Fruit fly (Drosophila melanogaster) whole organism, embryonic: ENCODE data around the gene CG13699.

ENCODE experiments used
- CG1602 ChIP-seq: fragments of 200-800 bp; sonication (Bioruptor generic); optimal IDR thresholded peaks from 3 replicates; lab custom pipeline; 2016; ENCODE audit warnings: missing biosample characterization, missing genetic modification characterization
- CG1603 ChIP-seq: fragments of 200-800 bp; sonication (Bioruptor generic); optimal IDR thresholded peaks from 2 replicates; lab custom pipeline; 2019; ENCODE audit warnings: missing biosample characterization, mild to moderate bottlenecking, missing genetic modification characterization, moderate library complexity
- CG16779 ChIP-seq: fragments of 200-800 bp; sonication (Bioruptor generic); IDR thresholded peaks from 2 replicates; pipeline ENCODE4 v1.3.6; 2022; ENCODE audit warnings: missing biosample characterization, missing genetic modification characterization
- CG1832 ChIP-seq: fragments of 200-800 bp; sonication (Bioruptor generic); optimal IDR thresholded peaks from 2 replicates; lab custom pipeline; 2017; ENCODE audit warnings: missing biosample characterization, mild to moderate bottlenecking, missing genetic modification characterization, inconsistent platforms
- CG18764 ChIP-seq: fragments of 200-800 bp; sonication (Bioruptor generic); optimal IDR thresholded peaks from 3 replicates; lab custom pipeline; 2016; ENCODE audit warnings: missing biosample characterization, missing genetic modification characterization
- CG2129 ChIP-seq: fragments of 200-800 bp; sonication (Bioruptor generic); IDR thresholded peaks from 2 replicates; pipeline ENCODE4 v1.3.6; 2022; ENCODE audit warnings: missing biosample characterization, missing genetic modification characterization; ENCODE audit not compliant: partially characterized antibody
- CG2199 ChIP-seq: fragments of 200-800 bp; sonication (Bioruptor generic); IDR thresholded peaks from 3 replicates; pipeline ENCODE4 v1.3.6; 2022; ENCODE audit warnings: missing biosample characterization, missing genetic modification characterization
- CG31224 ChIP-seq: fragments of 200-800 bp; sonication (Bioruptor generic); IDR thresholded peaks from 2 replicates; pipeline ENCODE4 v1.3.6; 2022; ENCODE audit warnings: missing biosample characterization, missing genetic modification characterization
- CG3726 ChIP-seq: fragments of 200-800 bp; sonication (Bioruptor generic); IDR thresholded peaks from 3 replicates; pipeline ENCODE4, ENCODE4 v1.3.6; 2022; ENCODE audit warnings: missing biosample characterization, missing genetic modification characterization
- CG8765 ChIP-seq: fragments of 200-800 bp; sonication (Bioruptor generic); IDR thresholded peaks from 2 replicates; pipeline ENCODE4 v1.3.6; 2022; ENCODE audit warnings: missing biosample characterization, missing genetic modification characterization
- CG9215 ChIP-seq: fragments of 200-800 bp; sonication (Bioruptor generic); IDR thresholded peaks from 2 replicates; pipeline ENCODE4 v1.3.6; 2022; ENCODE audit warnings: missing biosample characterization, missing genetic modification characterization
- D19A ChIP-seq: fragments of 200-800 bp; optimal IDR thresholded peaks from 3 replicates; lab custom pipeline; 2019; ENCODE audit warnings: missing biosample characterization, mild to moderate bottlenecking, missing genetic modification characterization, moderate library complexity
- D19B ChIP-seq: fragments of 200-800 bp; sonication (Bioruptor generic); optimal IDR thresholded peaks from 2 replicates; lab custom pipeline; 2017; ENCODE audit warnings: missing biosample characterization, mild to moderate bottlenecking, missing genetic modification characterization
- Doc2 ChIP-seq: fragments of 200-800 bp; sonication (Bioruptor generic); IDR thresholded peaks from 2 replicates; pipeline ENCODE4 v1.3.6; 2022; ENCODE audit warnings: missing biosample characterization, missing genetic modification characterization
- Drgx ChIP-seq: fragments of 200-800 bp; sonication (Bioruptor generic); IDR thresholded peaks from 2 replicates; pipeline ENCODE4 v1.3.6; 2022; ENCODE audit warnings: missing biosample characterization, missing genetic modification characterization
- Ets97D ChIP-seq: fragments of 200-800 bp; sonication (Bioruptor generic); optimal IDR thresholded peaks from 3 replicates; lab custom pipeline; 2016; ENCODE audit warnings: missing biosample characterization, missing genetic modification characterization
- GATAe ChIP-seq: fragments of 200-800 bp; sonication (Bioruptor generic); conservative IDR thresholded peaks from 2 replicates; pipeline ENCODE4 v1.3.6; 2022; ENCODE audit warnings: missing biosample characterization, missing genetic modification characterization
- HHEX ChIP-seq: fragments of 200-800 bp; sonication (Bioruptor generic); optimal IDR thresholded peaks from 3 replicates; lab custom pipeline; 2017; ENCODE audit warnings: missing biosample characterization, mild to moderate bottlenecking, missing genetic modification characterization, missing genetic modification reagents
- Med ChIP-seq: fragments of 200-800 bp; sonication (Bioruptor generic); peaks from one replicate; lab custom pipeline; 2016; ENCODE audit warnings: missing biosample characterization, missing genetic modification characterization, mild to moderate bottlenecking, inconsistent platforms, moderate library complexity
- Mrtf ChIP-seq: fragments of 200-800 bp; sonication (Bioruptor generic); IDR thresholded peaks from 3 replicates; pipeline ENCODE4 v1.3.6; 2022; ENCODE audit warnings: missing biosample characterization, missing genetic modification characterization
- Nf-YB ChIP-seq: fragments of 200-800 bp; sonication (Bioruptor generic); optimal IDR thresholded peaks from 3 replicates; lab custom pipeline; 2019; ENCODE audit warnings: missing biosample characterization, mild to moderate bottlenecking, missing genetic modification characterization, moderate library complexity
- Pdp1 ChIP-seq, 2 experiments: fragments of 200-800 bp; sonication (Bioruptor generic); optimal IDR thresholded peaks; 3 replicates each; lab custom pipeline; 2016; ENCODE audit warnings: missing biosample characterization in 2 of 2, missing genetic modification characterization in 2 of 2, mild to moderate bottlenecking in 1 of 2, moderate library complexity in 1 of 2
- Poxn ChIP-seq: fragments of 200-800 bp; sonication (Bioruptor generic); IDR thresholded peaks from 2 replicates; pipeline ENCODE4 v1.3.6; 2022; ENCODE audit warnings: missing biosample characterization, missing genetic modification characterization
- Trl ChIP-seq, 3 experiments: fragments of >200 bp in 2 of 3; fragments of 200-800 bp in 1 of 3; sonication (Bioruptor generic) in 1 of 3; optimal IDR thresholded peaks; 2 replicates in 1 of 3; 3 replicates in 2 of 3; lab custom pipeline; 2016 to 2017; ENCODE audit warnings: missing biosample characterization in 1 of 3, missing genetic modification characterization in 1 of 3
- Xrp1 ChIP-seq: fragments of 200-800 bp; sonication (Bioruptor generic); IDR thresholded peaks from 2 replicates; pipeline ENCODE4 v1.3.6; 2022; ENCODE audit warnings: missing biosample characterization, missing genetic modification characterization
- YL-1 ChIP-seq: fragments of 200-800 bp; sonication (Bioruptor generic); optimal IDR thresholded peaks from 3 replicates; lab custom pipeline; 2017; ENCODE audit warnings: missing biosample characterization, mild to moderate bottlenecking, missing genetic modification characterization
- bigmax ChIP-seq: fragments of 200-800 bp; sonication (Bioruptor generic); optimal IDR thresholded peaks from 2 replicates; lab custom pipeline; 2018; ENCODE audit warnings: missing biosample characterization, mild to moderate bottlenecking, missing genetic modification characterization
- bsh ChIP-seq, 2 experiments: fragments of 200-800 bp; sonication (Bioruptor generic); optimal IDR thresholded peaks; 2 replicates each; lab custom pipeline; 2017 to 2018; ENCODE audit warnings: mild to moderate bottlenecking in 2 of 2, missing biosample characterization in 2 of 2, missing genetic modification characterization in 2 of 2, moderate library complexity in 1 of 2
- cad ChIP-seq: fragments of >200 bp; optimal IDR thresholded peaks from 2 replicates; lab custom pipeline; 2017; ENCODE audit warnings: missing biosample characterization, missing genetic modification characterization
- cg ChIP-seq: fragments of 200-800 bp; sonication (Bioruptor generic); optimal IDR thresholded peaks from 3 replicates; lab custom pipeline; 2019; ENCODE audit warnings: missing biosample characterization, mild to moderate bottlenecking, missing genetic modification characterization, moderate library complexity
- chm ChIP-seq: fragments of 200-800 bp; sonication (Bioruptor generic); IDR thresholded peaks from 2 replicates; pipeline ENCODE4 v1.3.6; 2022; ENCODE audit warnings: missing biosample characterization, missing genetic modification characterization
- ci ChIP-seq: fragments of 200-800 bp; sonication (Bioruptor generic); IDR thresholded peaks from 3 replicates; pipeline ENCODE4 v1.3.6; 2022; ENCODE audit warnings: missing biosample characterization, missing genetic modification characterization
- corto ChIP-seq: fragments of 200-800 bp; sonication (Bioruptor generic); optimal IDR thresholded peaks from 2 replicates; lab custom pipeline; 2016; ENCODE audit warnings: missing biosample characterization, mild to moderate bottlenecking, missing genetic modification characterization, moderate library complexity
- crc ChIP-seq: fragments of 200-800 bp; sonication (Bioruptor generic); optimal IDR thresholded peaks from 2 replicates; lab custom pipeline; 2016; ENCODE audit warnings: missing biosample characterization, missing genetic modification characterization
- crol ChIP-seq: fragments of 200-800 bp; sonication (Bioruptor generic); IDR thresholded peaks from 2 replicates; pipeline ENCODE4 v1.3.6; 2022; ENCODE audit warnings: missing biosample characterization, missing genetic modification characterization
- exex ChIP-seq: fragments of 200-800 bp; sonication (Bioruptor generic); optimal IDR thresholded peaks from 4 replicates; lab custom pipeline; 2018; ENCODE audit warnings: missing biosample characterization, mild to moderate bottlenecking, missing genetic modification characterization, moderate library complexity
- ham ChIP-seq: fragments of 200-800 bp; sonication (Bioruptor generic); IDR thresholded peaks from 2 replicates; pipeline ENCODE4 v1.3.6; 2022; ENCODE audit warnings: missing biosample characterization, missing genetic modification characterization
- lbe ChIP-seq: fragments of 200-800 bp; sonication (Bioruptor generic); optimal IDR thresholded peaks from 2 replicates; lab custom pipeline; 2016; ENCODE audit warnings: missing biosample characterization, mild to moderate bottlenecking, missing genetic modification characterization
- mam ChIP-seq: fragments of 200-800 bp; sonication (Bioruptor generic); optimal IDR thresholded peaks from 3 replicates; lab custom pipeline; 2016; ENCODE audit warnings: missing biosample characterization, missing genetic modification characterization
- nau ChIP-seq: fragments of 200-800 bp; sonication (Bioruptor generic); optimal IDR thresholded peaks from 3 replicates; lab custom pipeline; 2017; ENCODE audit warnings: missing biosample characterization, mild to moderate bottlenecking, missing genetic modification characterization, missing genetic modification reagents
- nom ChIP-seq: fragments of 200-800 bp; sonication (Bioruptor generic); optimal IDR thresholded peaks from 2 replicates; lab custom pipeline; 2017; ENCODE audit warnings: missing biosample characterization, missing genetic modification characterization, mild to moderate bottlenecking, moderate library complexity, missing genetic modification reagents
- oc ChIP-seq: fragments of 200-800 bp; sonication (Bioruptor generic); optimal IDR thresholded peaks from 2 replicates; lab custom pipeline; 2018; ENCODE audit warnings: missing biosample characterization, mild to moderate bottlenecking, missing genetic modification characterization, moderate library complexity
- prd ChIP-seq, 3 experiments: fragments of >200 bp in 2 of 3; fragments of 200-800 bp in 1 of 3; sonication (Bioruptor generic) in 1 of 3; optimal IDR thresholded peaks in 2 of 3; IDR thresholded peaks in 1 of 3; 2 replicates in 2 of 3; 3 replicates in 1 of 3; pipeline versions ENCODE4 v1.3.6 to Lab custom; 2017 to 2022; ENCODE audit warnings: missing biosample characterization in 1 of 3, missing genetic modification characterization in 1 of 3
- sr ChIP-seq: fragments of 200-800 bp; sonication (Bioruptor generic); IDR thresholded peaks from 3 replicates; pipeline ENCODE4 v1.3.6; 2022; ENCODE audit warnings: missing biosample characterization, missing genetic modification characterization

The CG13699 gene

DNA sequence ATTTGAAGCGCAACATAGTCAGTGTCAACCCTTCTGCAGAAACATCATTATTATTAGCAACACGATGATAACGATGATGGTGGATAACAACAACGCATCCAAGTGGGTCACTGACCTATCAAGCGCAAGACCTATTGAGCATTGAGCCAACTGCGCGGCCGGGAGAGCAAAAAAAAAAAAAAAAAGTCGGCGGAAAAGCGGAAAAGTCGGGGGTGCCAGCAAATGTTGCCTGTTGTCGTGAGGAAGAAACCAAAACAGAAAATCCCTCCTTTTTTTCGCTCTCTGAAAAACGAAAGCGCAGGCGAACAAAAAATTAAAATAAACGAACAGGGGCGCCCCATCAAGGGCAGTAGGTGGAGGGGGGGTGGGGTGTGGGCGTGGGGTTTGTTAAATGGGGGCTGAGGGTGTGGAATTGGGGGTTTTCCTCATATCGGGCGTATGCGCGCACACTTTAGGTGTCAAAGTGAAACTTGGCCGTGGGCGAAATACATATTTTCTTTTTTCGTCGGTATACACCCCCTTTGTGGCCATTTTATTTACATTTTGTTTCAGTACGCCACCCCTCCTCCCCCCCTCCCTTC is 29.3 kb upstream of the CG13699 start (continued):
- TF ChIP-seq CG2199 (GFP tag; lab: Robert Waterston, UW) (0 out of 3 replicates have a peak, but pooled peaks have one; percentile 51), CG8765 (GFP tag; lab: Robert Waterston, UW) (no peak), HHEX (GFP tag; lab: Kevin White, UChicago) (no peak), sr (GFP tag; lab: Robert Waterston, UW) (peak; percentile 80)
- TF ChIP-seq, all 482 proteins: peak for 11

DNA sequence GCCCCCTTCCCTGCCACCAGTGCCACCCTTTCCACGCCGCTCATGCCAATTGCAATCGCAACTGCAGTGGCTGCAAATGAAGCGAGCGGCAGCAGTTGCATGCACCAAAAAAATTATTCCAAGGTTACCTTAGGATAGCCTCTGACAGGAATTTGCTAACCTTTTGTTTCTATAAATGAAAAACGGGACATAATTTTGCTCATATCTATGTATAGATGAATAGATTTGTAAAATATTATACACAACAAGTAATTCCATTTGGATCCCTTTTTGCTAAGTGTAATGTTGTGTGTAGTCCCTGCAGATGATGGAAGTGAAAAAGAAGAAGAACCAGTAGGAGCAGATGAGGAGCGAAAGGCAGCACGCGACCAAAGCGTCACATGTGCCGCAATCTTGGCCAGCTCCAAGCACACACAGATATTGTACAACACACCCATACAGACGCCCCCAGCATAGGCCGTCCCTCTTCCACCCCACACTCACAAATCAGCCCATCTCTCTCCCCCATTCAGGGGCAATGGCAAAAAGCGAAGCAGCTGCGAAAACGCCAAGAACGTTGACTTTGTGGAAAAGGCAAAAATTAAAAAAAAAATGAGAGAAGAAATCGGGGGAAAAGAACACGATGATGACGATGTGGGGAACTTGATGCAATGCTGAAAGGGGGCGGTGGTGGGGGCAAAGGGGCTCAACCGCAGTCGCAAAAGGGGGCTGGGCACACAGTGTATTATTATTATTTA is 28.3 kb upstream of the CG13699 start:
- TF ChIP-seq Med (GFP tag; lab: Kevin White, UChicago) (peak; percentile 60), CG1603 (tag; lab: Kevin White, UChicago) (no peak), D19B (no peak), ci (GFP tag; lab: Robert Waterston, UW) (no peak), D19A (tag; lab: Kevin White, UChicago) (no peak), corto (GFP tag; lab: Kevin White, UChicago) (peak; percentile 85), crol (GFP tag; lab: Robert Waterston, UW) (peak; percentile 57), cad (GFP tag; lab: Kevin White, UChicago) (no peak), CG1832 (peak; percentile 49), CG16779 (GFP tag; lab: Robert Waterston, UW) (no peak), CG18764 (GFP tag; lab: Kevin White, UChicago) (no peak), nau (GFP tag; lab: Kevin White, UChicago) (peak; percentile 57), Mrtf (GFP tag; lab: Robert Waterston, UW) (0 out of 3 replicates have a peak, but pooled peaks have one; percentile 10), nom (peak; percentile 68), exex (tag; lab: Kevin White, UChicago) (no peak), Pdp1 (GFP tag; optimal IDR thresholded peaks at IDR 0.05; lab: Kevin White, UChicago) (peak in 1 of 2 experiments; percentile 37), Trl (optimal IDR thresholded peaks at IDR 0.05; lab: Kevin White, UChicago) (no peak), Trl (GFP tag; optimal IDR thresholded peaks at IDR 0.05; lab: Kevin White, UChicago) (no peak), cg (GFP tag; lab: Kevin White, UChicago) (peak; percentile 32), lbe (peak; percentile 86), mam (no peak), sr (GFP tag; lab: Robert Waterston, UW) (0 out of 3 replicates have a peak, but pooled peaks have one; percentile 31), GATAe (GFP tag; lab: Robert Waterston, UW) (no peak), Xrp1 (GFP tag; lab: Robert Waterston, UW) (0 out of 2 replicates have a peak, but pooled peaks have one; percentile 3), CG3726 (GFP tag; lab: Robert Waterston, UW) (no peak), bsh (GFP tag; optimal IDR thresholded peaks at IDR 0.05; lab: Kevin White, UChicago) (peak in 1 of 2 experiments; percentile 93), oc (tag; lab: Kevin White, UChicago) (no peak), CG9215 (GFP tag; lab: Robert Waterston, UW) (no peak), Drgx (peak; percentile 85)

DNA sequence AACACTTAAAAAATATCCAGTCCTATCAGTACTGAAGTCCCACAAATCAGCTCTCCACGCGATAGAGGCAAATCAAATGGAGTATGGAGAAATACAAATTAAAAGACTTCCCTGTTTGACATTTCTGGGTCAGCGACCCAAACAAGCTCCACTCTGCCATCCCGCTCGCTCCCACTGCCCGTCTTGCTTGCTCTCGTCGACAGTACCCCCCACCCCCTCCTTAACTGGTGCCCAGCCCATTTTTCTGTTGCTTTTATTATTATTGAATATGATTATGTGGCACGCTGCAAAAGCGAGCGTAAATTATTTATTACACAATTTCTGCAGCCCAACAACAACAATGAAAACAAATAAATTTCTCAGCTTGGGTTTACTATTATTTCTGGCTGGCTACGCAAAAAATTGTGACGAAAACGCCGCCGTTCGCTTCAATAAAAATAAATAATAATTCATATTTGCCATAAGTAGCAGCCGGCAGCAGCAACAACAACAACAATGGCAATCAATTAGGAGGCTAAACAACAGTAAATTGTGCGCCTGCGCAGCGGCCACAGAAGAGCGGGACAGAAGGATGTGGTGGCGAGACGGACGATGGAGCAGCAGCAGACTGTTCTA is 26.3 kb upstream of the CG13699 start:
- TF ChIP-seq CG1602 (GFP tag; lab: Kevin White, UChicago): no peak
- TF ChIP-seq Ets97D: no peak
- TF ChIP-seq Trl (optimal IDR thresholded peaks at IDR 0.05; lab: Kevin White, UChicago): no peak
- no peak for TF ChIP-seq Trl (GFP tag; optimal IDR thresholded peaks at IDR 0.05; lab: Kevin White, UChicago)
- TF ChIP-seq crc (GFP tag; lab: Kevin White, UChicago): no peak
- no peak for TF ChIP-seq bsh (GFP tag; optimal IDR thresholded peaks at IDR 0.05; lab: Kevin White, UChicago)
- no peak for TF ChIP-seq ham (GFP tag; lab: Robert Waterston, UW)
- 0 out of 2 replicates have a peak, but pooled peaks have one; percentile 33 for TF ChIP-seq chm (GFP tag; lab: Robert Waterston, UW)
- TF ChIP-seq bigmax (GFP tag; lab: Kevin White, UChicago): no peak
- TF ChIP-seq CG2129: no peak
- no peak for TF ChIP-seq prd (optimal IDR thresholded peaks at IDR 0.05; lab: Kevin White, UChicago)
- TF ChIP-seq prd (GFP tag; IDR thresholded peaks at IDR 0.05; lab: Robert Waterston, UW): no peak
- TF ChIP-seq Nf-YB (GFP tag; lab: Kevin White, UChicago): no peak
- no peak for TF ChIP-seq CG31224 (GFP tag; lab: Robert Waterston, UW)
- no peak for TF ChIP-seq YL-1
- TF ChIP-seq Doc2 (GFP tag; lab: Robert Waterston, UW): no peak
- no peak for TF ChIP-seq Poxn (GFP tag; lab: Robert Waterston, UW)
